Worm (Caenorhabditis elegans) whole organism, L3 larva: ENCODE data around the gene ipla-6.

Experiments used
- elt-2 ChIP-seq: sonication (generic microtip); optimal IDR thresholded peaks from 2 replicates; lab custom pipeline; 2016; ENCODE audit warnings: missing genetic modification reagents, mild to moderate bottlenecking, missing genetic modification characterization, missing compliant biosample characterization
- fos-1 ChIP-seq: fragments of 150-350 bp; optimal IDR thresholded peaks from 2 replicates; lab custom pipeline; 2014; ENCODE audit warnings: missing biosample characterization, missing genetic modification characterization
- mml-1 ChIP-seq: fragments of 150-350 bp; sonication (generic microtip); optimal IDR thresholded peaks from 3 replicates; lab custom pipeline; 2014; ENCODE audit warnings: missing biosample characterization, missing genetic modification characterization
- snpc-4 ChIP-seq: fragments of 150-350 bp; optimal IDR thresholded peaks from 2 replicates; lab custom pipeline; 2014; ENCODE audit warnings: missing biosample characterization, missing genetic modification characterization
- zag-1 ChIP-seq: fragments of 150-350 bp; optimal IDR thresholded peaks from 2 replicates; lab custom pipeline; 2014; ENCODE audit warnings: missing biosample characterization, missing genetic modification characterization

ce11 chrIV:6342431-6342830 is 5.0 kb downstream of the ipla-6 start, which contains the start of gene Y73B6BL.288:
- TF ChIP-seq zag-1 (tag; lab: Kevin White, UChicago), result no peak
- no peak for TF ChIP-seq elt-2 (tag; lab: Kevin White, UChicago)
- no peak for TF ChIP-seq fos-1 (tag; lab: Kevin White, UChicago)
- no peak for TF ChIP-seq mml-1
- no peak for TF ChIP-seq snpc-4
